Fruit fly (Drosophila melanogaster): Measurements from ENCODE around the gene Ir92a.

dm6 chr3R:20360008-20360407 is 21.2 kb downstream of the Ir92a start, which contains the start of gene MtnC:
- TF ChIP-seq pan (optimal IDR thresholded peaks at IDR 0.05) (no peak), usp (GFP tag; optimal IDR thresholded peaks at IDR 0.05) (no peak), Dif (GFP tag; optimal IDR thresholded peaks at IDR 0.05; ENCODE audit: partially characterized antibody) (no peak), br (GFP tag; optimal IDR thresholded peaks at IDR 0.05) (no peak), woc (GFP tag; optimal IDR thresholded peaks at IDR 0.05) (no peak), foxo (GFP tag; optimal IDR thresholded peaks at IDR 0.05) (no peak), psq (GFP tag; optimal IDR thresholded peaks at IDR 0.05) (no peak), CrebA (GFP tag; optimal IDR thresholded peaks at IDR 0.05; ENCODE audit: borderline replicate concordance) (no peak), Hr78 (GFP tag; optimal IDR thresholded peaks at IDR 0.05) (no peak), dsf (GFP tag; optimal IDR thresholded peaks at IDR 0.05; ENCODE audit: borderline replicate concordance) (no peak), Hnf4 (GFP tag; optimal IDR thresholded peaks at IDR 0.05) (no peak)
